Worm (Caenorhabditis elegans): ENCODE data around the gene lias-1.

The lias-1 gene

DNA sequence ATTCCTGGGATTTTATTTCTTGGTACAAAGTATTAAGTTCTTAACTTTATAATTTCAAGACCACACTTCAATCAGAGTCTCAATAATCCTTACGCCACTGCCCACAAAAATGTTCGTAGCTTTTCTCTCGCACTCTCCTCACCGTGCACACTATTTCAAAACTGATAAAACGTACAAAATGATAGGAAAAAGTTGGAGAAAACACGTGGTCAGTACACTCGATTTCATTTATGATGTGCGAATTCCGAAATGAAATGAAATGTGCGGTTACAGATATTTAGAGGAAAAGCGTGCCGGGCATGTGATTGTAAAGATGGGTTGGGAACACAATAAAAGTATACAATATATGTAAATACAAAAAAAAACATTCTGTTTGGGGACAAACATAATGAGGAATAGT, 15.5 kb upstream of the lias-1 start:
- TF ChIP-seq nhr-237 (tag; optimal IDR thresholded peaks at IDR 0.05) (no peak), nhr-23 (tag; optimal IDR thresholded peaks at IDR 0.05) (no peak), fos-1 (tag; optimal IDR thresholded peaks at IDR 0.05) (peak; percentile 33), alr-1 (tag; optimal IDR thresholded peaks at IDR 0.05) (no peak), nhr-129 (tag; optimal IDR thresholded peaks at IDR 0.05) (no peak), R02D3.7 (tag; optimal IDR thresholded peaks at IDR 0.05) (no peak), Y55F3AM.14 (GFP tag; optimal IDR thresholded peaks at IDR 0.05) (no peak), mbf-1 (tag; optimal IDR thresholded peaks at IDR 0.05) (no peak), sem-4 (tag; optimal IDR thresholded peaks at IDR 0.05) (no peak), ztf-11 (tag; optimal IDR thresholded peaks at IDR 0.05) (no peak), lsy-2 (tag; optimal IDR thresholded peaks at IDR 0.05) (no peak), gmeb-1 (tag; optimal IDR thresholded peaks at IDR 0.05) (no peak), F13H6.1 (tag; optimal IDR thresholded peaks at IDR 0.05) (peak; percentile 20), crh-2 (tag; optimal IDR thresholded peaks at IDR 0.05) (peak; percentile 65), blmp-1 (tag; optimal IDR thresholded peaks at IDR 0.05; ENCODE audit: insufficient read depth) (no peak), sma-9 (GFP tag; optimal IDR thresholded peaks at IDR 0.05) (peak; percentile 68), sma-9 (tag; optimal IDR thresholded peaks at IDR 0.05) (no peak)

DNA sequence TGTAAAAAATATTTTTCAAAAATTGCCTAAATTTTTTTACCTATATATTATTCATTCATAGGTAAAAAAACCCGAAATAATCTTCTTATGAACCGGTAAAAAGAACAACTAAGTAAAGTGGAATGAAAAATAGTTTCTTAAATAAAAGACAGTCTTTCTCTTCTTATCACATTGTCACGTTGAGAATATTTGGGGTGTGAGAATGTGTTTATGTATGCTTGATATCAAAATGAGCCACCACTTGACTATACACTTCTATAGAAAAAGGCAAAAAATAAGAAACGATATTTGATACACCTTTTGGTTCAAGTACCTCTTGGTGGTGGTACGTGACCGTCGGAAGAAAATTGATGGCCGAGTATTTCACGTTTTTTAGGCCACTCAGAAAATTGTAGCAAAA, 14.6 kb upstream of the lias-1 start, which contains the start of gene hmit-1.3:
Gene hmit-1.3 (minus strand): TSS at position 103 of the 400 bp plus-strand sequence.
- TF ChIP-seq mab-5 (tag; optimal IDR thresholded peaks at IDR 0.05) (no peak), aly-2 (tag; optimal IDR thresholded peaks at IDR 0.05) (no peak), fos-1 (tag; optimal IDR thresholded peaks at IDR 0.05) (peak; percentile 41), mdl-1 (tag; optimal IDR thresholded peaks at IDR 0.05) (no peak), blmp-1 (tag; optimal IDR thresholded peaks at IDR 0.05; ENCODE audit: insufficient read depth) (no peak), F13H6.1 (tag; optimal IDR thresholded peaks at IDR 0.05) (no peak), alr-1 (tag; optimal IDR thresholded peaks at IDR 0.05) (no peak), gmeb-1 (tag; optimal IDR thresholded peaks at IDR 0.05) (no peak)

DNA sequence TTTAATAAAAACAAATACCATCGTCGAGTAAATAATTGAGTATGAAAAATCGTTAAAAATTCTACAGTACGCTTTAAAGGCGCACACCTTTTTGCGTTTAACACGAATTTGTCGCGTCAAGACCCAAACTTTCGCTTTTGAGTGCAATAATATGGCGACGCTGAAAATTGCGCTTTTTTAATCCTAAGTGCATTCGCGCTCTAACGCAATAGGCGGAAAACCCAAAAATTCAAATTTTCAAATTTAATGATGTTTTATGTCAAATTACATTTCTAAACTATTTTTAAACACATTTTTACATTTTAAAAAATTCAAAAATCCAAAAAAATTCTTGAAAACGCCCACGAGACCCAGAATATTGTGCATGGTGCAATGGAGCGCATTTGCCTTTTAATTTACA, 6.9 kb upstream of the lias-1 start:
- TF ChIP-seq ztf-11 (tag; optimal IDR thresholded peaks at IDR 0.05) (no peak), lin-39 (tag; optimal IDR thresholded peaks at IDR 0.05) (no peak), nhr-23 (tag; optimal IDR thresholded peaks at IDR 0.05) (no peak), blmp-1 (tag; optimal IDR thresholded peaks at IDR 0.05; ENCODE audit: insufficient read depth) (no peak), sem-4 (tag; optimal IDR thresholded peaks at IDR 0.05) (no peak), crh-2 (tag; optimal IDR thresholded peaks at IDR 0.05) (no peak), unc-62 (GFP tag; optimal IDR thresholded peaks at IDR 0.05) (no peak), aly-2 (tag; optimal IDR thresholded peaks at IDR 0.05) (no peak), lsy-2 (tag; optimal IDR thresholded peaks at IDR 0.05) (no peak), fos-1 (tag; optimal IDR thresholded peaks at IDR 0.05) (no peak), ZK546.5 (tag; optimal IDR thresholded peaks at IDR 0.05) (no peak), ztf-4 (tag; optimal IDR thresholded peaks at IDR 0.05) (no peak), egl-27 (tag; optimal IDR thresholded peaks at IDR 0.05) (no peak)

DNA sequence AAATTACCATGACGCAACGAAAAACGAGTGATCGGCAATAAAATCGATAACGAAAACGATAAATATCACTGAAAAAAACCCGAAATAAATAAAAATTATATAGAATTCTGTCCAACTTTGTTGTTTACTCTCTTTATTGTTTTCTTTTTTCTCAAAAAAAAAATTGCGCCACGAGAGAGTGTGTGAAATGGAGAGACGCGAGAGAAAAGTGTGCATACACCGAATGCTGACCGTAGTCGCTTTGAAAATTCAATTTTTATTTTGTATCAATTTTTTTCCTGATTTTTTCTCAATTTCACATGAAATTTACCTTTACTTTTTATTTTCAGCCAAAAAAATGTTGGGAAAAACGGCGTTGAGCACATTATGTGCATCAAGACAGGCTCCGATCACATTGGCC, 5.0 kb upstream of the lias-1 start, which contains the start of the genes M01F1.4 and mrpl-35:
Gene M01F1.4 (minus strand): TSS at position 126 of the 400 bp plus-strand sequence.
Gene mrpl-35 (plus strand): TSS at position 330 of the 400 bp plus-strand sequence.
- TF ChIP-seq gmeb-1 (tag; optimal IDR thresholded peaks at IDR 0.05) (peak; percentile 2), Y55F3AM.14 (GFP tag; optimal IDR thresholded peaks at IDR 0.05) (no peak), unc-55 (GFP tag; optimal IDR thresholded peaks at IDR 0.05) (peak; percentile 66), lin-13 (GFP tag; optimal IDR thresholded peaks at IDR 0.05) (peak; percentile 49), sma-9 (GFP tag; optimal IDR thresholded peaks at IDR 0.05) (peak; percentile 4), sma-9 (tag; optimal IDR thresholded peaks at IDR 0.05) (no peak), sem-4 (tag; optimal IDR thresholded peaks at IDR 0.05) (no peak), ztf-4 (tag; optimal IDR thresholded peaks at IDR 0.05) (no peak), zag-1 (tag; optimal IDR thresholded peaks at IDR 0.05) (no peak), mab-5 (tag; optimal IDR thresholded peaks at IDR 0.05) (no peak), nhr-129 (tag; optimal IDR thresholded peaks at IDR 0.05) (peak; percentile 11), crh-2 (tag; optimal IDR thresholded peaks at IDR 0.05) (peak; percentile 56), F13H6.1 (tag; optimal IDR thresholded peaks at IDR 0.05) (peak; percentile 21), lsy-2 (tag; optimal IDR thresholded peaks at IDR 0.05) (peak; percentile 85 to 98), fos-1 (tag; optimal IDR thresholded peaks at IDR 0.05) (peak; percentile 34), blmp-1 (tag; optimal IDR thresholded peaks at IDR 0.05; ENCODE audit: insufficient read depth) (no peak), C34F6.9 (tag; optimal IDR thresholded peaks at IDR 0.05) (peak; percentile 89), alr-1 (tag; optimal IDR thresholded peaks at IDR 0.05) (no peak), elt-1 (tag; optimal IDR thresholded peaks at IDR 0.05) (no peak), lin-39 (tag; optimal IDR thresholded peaks at IDR 0.05) (no peak)

DNA sequence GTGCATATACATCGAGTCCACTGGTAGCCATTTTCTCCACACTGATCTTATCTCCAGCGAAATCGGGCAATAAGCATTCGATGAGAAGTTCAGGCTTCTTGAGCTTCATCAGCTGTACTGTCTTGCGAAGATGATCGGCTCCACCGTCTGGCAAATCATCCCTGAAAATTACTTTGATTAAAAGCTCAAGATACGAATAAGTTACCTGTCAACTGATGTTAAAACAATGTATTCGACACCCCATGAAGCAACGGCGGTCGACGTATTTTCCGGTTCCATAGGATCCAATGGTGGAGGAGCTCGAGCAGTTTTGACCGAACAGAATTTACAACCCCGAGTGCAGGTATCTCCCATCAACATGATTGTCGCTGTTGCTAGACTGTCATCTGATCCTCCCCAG, 662 bp downstream of the lias-1 start:
- TF ChIP-seq ztf-1 (GFP tag; conservative IDR thresholded peaks at IDR 0.05) (no peak), Y55F3AM.14 (GFP tag; optimal IDR thresholded peaks at IDR 0.05) (no peak), R02D3.7 (tag; optimal IDR thresholded peaks at IDR 0.05) (no peak), unc-39 (tag; optimal IDR thresholded peaks at IDR 0.05) (no peak), ama-1 (optimal IDR thresholded peaks at IDR 0.05) (no peak), nhr-237 (tag; optimal IDR thresholded peaks at IDR 0.05) (no peak), ztf-4 (tag; optimal IDR thresholded peaks at IDR 0.05) (no peak), nhr-129 (tag; optimal IDR thresholded peaks at IDR 0.05) (no peak), blmp-1 (tag; optimal IDR thresholded peaks at IDR 0.05; ENCODE audit: insufficient read depth) (no peak), ztf-11 (tag; optimal IDR thresholded peaks at IDR 0.05) (no peak), nhr-6 (tag; optimal IDR thresholded peaks at IDR 0.05) (no peak), egl-27 (tag; optimal IDR thresholded peaks at IDR 0.05) (no peak), lin-13 (GFP tag; optimal IDR thresholded peaks at IDR 0.05) (no peak), elt-1 (tag; optimal IDR thresholded peaks at IDR 0.05) (no peak), aly-2 (tag; optimal IDR thresholded peaks at IDR 0.05) (no peak), nhr-12 (tag; optimal IDR thresholded peaks at IDR 0.05) (no peak), elt-3 (tag; optimal IDR thresholded peaks at IDR 0.05) (no peak), fos-1 (tag; optimal IDR thresholded peaks at IDR 0.05) (no peak), ZK546.5 (tag; optimal IDR thresholded peaks at IDR 0.05) (no peak), ceh-16 (tag; optimal IDR thresholded peaks at IDR 0.05) (no peak)
